Worm (Caenorhabditis elegans): ENCODE measurements around the gene cest-17.

DNA sequence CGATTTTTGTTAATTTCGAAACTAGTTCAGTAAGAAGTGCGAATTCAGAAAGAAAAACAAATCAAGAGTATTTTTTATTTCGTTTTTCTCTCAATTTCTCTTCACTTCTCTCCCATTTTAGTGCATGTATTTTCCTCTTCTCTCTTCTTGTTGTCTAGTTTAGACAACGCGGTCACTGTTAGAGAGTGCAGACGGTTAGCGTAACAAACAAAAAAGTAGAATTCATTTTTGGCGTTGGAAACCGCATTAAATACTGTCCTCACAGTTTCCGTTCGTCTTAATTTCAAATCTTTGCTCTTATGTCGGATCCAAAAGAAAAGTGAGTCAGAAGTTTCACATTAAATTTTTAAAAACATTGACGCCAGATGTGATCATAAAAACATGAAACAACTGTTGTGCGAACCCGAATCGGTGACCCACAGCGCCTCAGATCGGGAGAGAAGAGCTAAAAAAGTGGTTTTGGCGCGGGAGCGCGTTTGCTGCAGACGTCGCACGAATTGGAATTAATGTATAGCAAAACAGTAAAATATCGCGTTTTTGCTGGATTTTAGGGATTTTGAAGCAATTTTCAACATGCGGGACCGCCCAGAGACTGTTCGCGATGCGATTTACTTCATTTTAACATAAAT lies 24.1 kb upstream of the cest-17 start, which contains the start of gene srp-7:
- TF ChIP-seq W03F9.2 (tag; optimal IDR thresholded peaks at IDR 0.05) (no peak), dao-5 (tag; optimal IDR thresholded peaks at IDR 0.05) (no peak), him-1 (tag; optimal IDR thresholded peaks at IDR 0.05) (no peak)
